Fruit fly (Drosophila melanogaster) whole organism, pupa: Measurements from ENCODE around the gene CG7059.

Experiments
- CG32121 ChIP-seq: fragments of 200-800 bp; sonication (Bioruptor generic); IDR thresholded peaks from 2 replicates; pipeline ENCODE4 v1.3.6; 2022; ENCODE audit warnings: missing biosample characterization, missing genetic modification characterization
- CG34367 ChIP-seq: fragments of 200-800 bp; sonication (Bioruptor generic); optimal IDR thresholded peaks from 2 replicates; lab custom pipeline; 2018; ENCODE audit warnings: missing biosample characterization, mild to moderate bottlenecking, missing genetic modification characterization

DNA sequence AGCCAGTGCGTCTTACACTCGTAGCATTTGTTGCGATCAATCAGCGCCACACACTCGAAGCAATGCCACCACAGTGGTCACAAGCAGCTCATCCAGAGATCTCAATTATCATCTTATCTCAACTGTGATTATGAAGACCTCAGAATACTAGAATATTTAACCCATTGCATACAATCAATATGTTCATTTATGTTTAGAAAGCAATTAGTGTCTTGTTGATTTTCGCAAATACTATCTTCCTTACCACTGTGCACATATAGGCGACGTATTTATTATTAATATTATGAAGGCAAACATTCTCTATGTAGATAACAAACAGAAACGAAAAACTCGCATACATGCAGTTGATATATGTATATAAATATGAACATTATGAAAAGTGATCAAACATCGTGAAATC lies 30.8 kb upstream of the CG7059 start:
- TF ChIP-seq CG34367 (peak; percentile 78), CG32121 (peak; percentile 90)
